Fruit fly (Drosophila melanogaster): Measurements from ENCODE around the gene Atac3.

The Atac3 gene

DNA sequence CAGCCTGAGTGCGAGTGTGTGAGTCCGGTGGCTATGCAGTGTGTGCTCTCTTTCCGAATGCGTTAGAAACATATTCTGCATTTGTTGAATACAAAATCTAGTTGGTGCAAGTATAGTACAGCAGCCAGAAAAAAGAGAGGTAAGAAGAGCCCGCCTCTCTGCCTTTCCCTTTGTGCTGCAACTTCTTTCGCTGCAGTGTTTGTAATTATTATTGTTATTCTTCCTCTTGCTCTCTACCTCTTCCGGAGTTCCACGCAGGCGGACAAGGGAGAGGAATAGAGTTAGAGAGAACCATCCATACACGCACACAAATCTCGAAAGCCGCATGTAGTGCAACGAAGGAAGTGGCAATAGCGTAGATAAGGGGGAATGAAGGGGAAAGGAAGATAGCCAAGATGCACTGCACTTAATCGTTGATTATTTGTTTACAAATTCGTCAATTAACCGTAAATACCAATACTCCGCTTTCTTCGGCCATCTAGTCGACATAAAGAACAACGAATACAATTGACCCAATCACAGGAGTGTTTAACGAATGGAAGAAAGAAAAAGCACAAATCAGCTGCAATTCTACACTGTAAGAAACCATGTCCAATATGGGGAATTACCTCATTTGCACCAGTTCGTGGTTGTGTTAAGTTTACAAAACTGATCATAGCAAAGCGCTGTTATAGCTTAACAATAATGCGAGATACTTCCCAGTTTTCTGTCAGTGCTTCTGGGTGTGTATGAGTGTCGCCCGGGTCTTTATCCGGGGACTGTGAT, 20.0 kb upstream of the Atac3 start (continued):
- TF ChIP-seq org-1 (GFP tag; optimal IDR thresholded peaks at IDR 0.05) (peak; percentile 70), Asciz (GFP tag; optimal IDR thresholded peaks at IDR 0.05) (peak; percentile 61), PHDP (tag; optimal IDR thresholded peaks at IDR 0.05) (peak; percentile 62), nerfin-1 (tag; optimal IDR thresholded peaks at IDR 0.05) (peak; percentile 53), cas (GFP tag; IDR thresholded peaks at IDR 0.05) (no peak), CG43689 (GFP tag; IDR thresholded peaks at IDR 0.05) (0 out of 2 replicates have a peak, but pooled peaks have one; percentile 43), Dad (GFP tag; optimal IDR thresholded peaks at IDR 0.05) (no peak), Atf3 (GFP tag; optimal IDR thresholded peaks at IDR 0.05) (peak; percentile 70), CHES-1-like (GFP tag; optimal IDR thresholded peaks at IDR 0.05) (peak; percentile 58), Vsx1 (GFP tag; optimal IDR thresholded peaks at IDR 0.05) (no peak), jumu (GFP tag; optimal IDR thresholded peaks at IDR 0.05) (peak; percentile 75), CG31441 (GFP tag; IDR thresholded peaks at IDR 0.05) (peak; percentile 72), CG12769 (tag; optimal IDR thresholded peaks at IDR 0.05) (peak; percentile 51), zf30C (GFP tag; optimal IDR thresholded peaks at IDR 0.05) (peak; percentile 81), Blimp-1 (GFP tag; optimal IDR thresholded peaks at IDR 0.05) (peak; percentile 85), CG5180 (GFP tag; optimal IDR thresholded peaks at IDR 0.05) (peak; percentile 47), sima (GFP tag; optimal IDR thresholded peaks at IDR 0.05) (peak; percentile 16), ATbp (GFP tag; optimal IDR thresholded peaks at IDR 0.05) (peak; percentile 85), Hmr (GFP tag; optimal IDR thresholded peaks at IDR 0.05) (peak; percentile 15), tx (GFP tag; optimal IDR thresholded peaks at IDR 0.05) (peak; percentile 59), trh (GFP tag; optimal IDR thresholded peaks at IDR 0.05) (no peak), Rx (GFP tag; IDR thresholded peaks at IDR 0.05) (peak; percentile 71), Atf-2 (GFP tag; optimal IDR thresholded peaks at IDR 0.05) (peak; percentile 67), HHEX (GFP tag; optimal IDR thresholded peaks at IDR 0.05) (peak; percentile 60), nau (GFP tag; optimal IDR thresholded peaks at IDR 0.05) (peak; percentile 49), Lhr (GFP tag; optimal IDR thresholded peaks at IDR 0.05) (peak; percentile 56), CG9609 (GFP tag; optimal IDR thresholded peaks at IDR 0.05) (peak; percentile 52), Fer1 (GFP tag; optimal IDR thresholded peaks at IDR 0.05) (no peak), MESR4 (GFP tag; optimal IDR thresholded peaks at IDR 0.05) (no peak), hb (GFP tag; IDR thresholded peaks at IDR 0.05; ENCODE audit: partially characterized antibody) (no peak), CG4424 (GFP tag; optimal IDR thresholded peaks at IDR 0.05) (peak; percentile 81), HmgD (GFP tag; optimal IDR thresholded peaks at IDR 0.05) (peak; percentile 41), peb (GFP tag; IDR thresholded peaks at IDR 0.05) (peak; percentile 74), CG18011 (GFP tag; optimal IDR thresholded peaks at IDR 0.05) (no peak), CG3995 (GFP tag; optimal IDR thresholded peaks at IDR 0.05) (no peak), CG13775 (GFP tag; optimal IDR thresholded peaks at IDR 0.05) (peak; percentile 53), pfk (GFP tag; optimal IDR thresholded peaks at IDR 0.05) (no peak), CG1603 (tag; optimal IDR thresholded peaks at IDR 0.05) (peak; percentile 92), CG6765 (GFP tag; optimal IDR thresholded peaks at IDR 0.05) (peak; percentile 15), gro (GFP tag; optimal IDR thresholded peaks at IDR 0.05) (no peak), D19A (tag; optimal IDR thresholded peaks at IDR 0.05) (peak; percentile 71), trem (tag; optimal IDR thresholded peaks at IDR 0.05) (peak; percentile 61), CG16779 (GFP tag; IDR thresholded peaks at IDR 0.05) (0 out of 2 replicates have a peak, but pooled peaks have one; percentile 14), CG10959 (GFP tag; IDR thresholded peaks at IDR 0.05) (peak; percentile 67), CG12155 (GFP tag; optimal IDR thresholded peaks at IDR 0.05) (peak; percentile 51), CG11398 (GFP tag; optimal IDR thresholded peaks at IDR 0.05) (peak; percentile 54), Nf-YA (GFP tag; IDR thresholded peaks at IDR 0.05) (peak; percentile 42; the same call in 1 of the 2 replicates), ind (GFP tag; optimal IDR thresholded peaks at IDR 0.05) (peak; percentile 81), CG4328 (GFP tag; optimal IDR thresholded peaks at IDR 0.05) (no peak)
